Fruit fly (Drosophila melanogaster) Kc167 (cell line): ENCODE results near the gene CG8097.

Source experiments
- Sin3A ChIP-seq: fragments of >200 bp; optimal IDR thresholded peaks from 2 replicates; lab custom pipeline; 2018; ENCODE audit warnings: missing external identifiers
- h ChIP-seq: fragments of >200 bp; optimal IDR thresholded peaks from 3 replicates; lab custom pipeline; 2018; ENCODE audit warnings: missing external identifiers
- insv ChIP-seq: fragments of >200 bp; optimal IDR thresholded peaks from 3 replicates; lab custom pipeline; 2018; ENCODE audit warnings: missing external identifiers
- psq ChIP-seq: fragments of >200 bp; optimal IDR thresholded peaks from 2 replicates; lab custom pipeline; 2017; ENCODE audit warnings: missing external identifiers
- ttk ChIP-seq: sonication (Bioruptor generic); optimal IDR thresholded peaks from 2 replicates; lab custom pipeline; 2017; ENCODE audit warnings: missing external identifiers

dm6 chrX:15568983-15569370, 14.0 kb upstream of the CG8097 start, which contains the start of gene CG7860:
- TF ChIP-seq ttk (no peak), psq (lab: Kevin White, UChicago) (no peak), Sin3A (lab: Kevin White, UChicago) (no peak), h (lab: Kevin White, UChicago) (no peak), insv (lab: Kevin White, UChicago) (no peak)
